Fruit fly (Drosophila melanogaster): ENCODE results near the gene scf.

Gene scf

dm6 chr3L:1313039-1313766 lies 14.7 kb downstream of the scf start, which contains the start of the genes sturkopf and Herc4 (continued):
- peak; percentile 59 for TF ChIP-seq chn (GFP tag; optimal IDR thresholded peaks at IDR 0.05)
- peak; percentile 63 for TF ChIP-seq CG11085 (GFP tag; IDR thresholded peaks at IDR 0.05)
- peak; percentile 36 for TF ChIP-seq tap (tag; optimal IDR thresholded peaks at IDR 0.05)
- peak; percentile 7; the same call in 1 of the 2 replicates for TF ChIP-seq ro (GFP tag; IDR thresholded peaks at IDR 0.05)
- TF ChIP-seq Sin3A (optimal IDR thresholded peaks at IDR 0.05), result peak; percentile 5
- peak; percentile 78 for TF ChIP-seq CG15514 (GFP tag; optimal IDR thresholded peaks at IDR 0.05)
- peak; percentile 62 for TF ChIP-seq CG9609 (GFP tag; optimal IDR thresholded peaks at IDR 0.05)
- peak; percentile 64 to 77 for TF ChIP-seq chif (GFP tag; optimal IDR thresholded peaks at IDR 0.05)
- TF ChIP-seq CG4707 (GFP tag; optimal IDR thresholded peaks at IDR 0.05), result no peak
- TF ChIP-seq croc (GFP tag; conservative IDR thresholded peaks at IDR 0.05), result no peak; the same call in 2 of the 3 replicates
- no peak for TF ChIP-seq Vsx1 (GFP tag; optimal IDR thresholded peaks at IDR 0.05)
- no peak for TF ChIP-seq amos (GFP tag; IDR thresholded peaks at IDR 0.05; ENCODE audit: partially characterized antibody)
- TF ChIP-seq gfzf (GFP tag; optimal IDR thresholded peaks at IDR 0.05), result peak; percentile 46
- no peak for TF ChIP-seq CG10565 (GFP tag; optimal IDR thresholded peaks at IDR 0.05)
- peak; percentile 84 for TF ChIP-seq jumu (GFP tag; optimal IDR thresholded peaks at IDR 0.05)

DNA sequence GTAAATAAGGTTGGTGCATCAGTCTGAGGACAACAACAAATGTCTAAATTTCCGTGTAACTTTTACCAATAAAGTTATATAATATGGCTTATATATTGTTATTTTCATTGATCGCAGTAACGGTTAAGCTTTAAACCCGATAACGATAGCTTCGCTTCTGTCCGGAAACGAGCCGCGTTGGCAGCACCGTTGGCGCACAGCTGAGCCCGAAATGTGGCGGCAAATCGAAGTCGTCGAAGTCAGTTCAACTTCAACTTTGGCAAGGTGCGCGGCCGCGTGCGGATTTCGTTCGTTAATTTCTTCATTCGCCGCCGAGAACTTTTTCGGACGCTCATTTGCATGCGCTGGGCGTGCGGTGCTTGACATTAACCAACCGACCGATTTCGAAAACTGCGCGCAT lies 19.8 kb downstream of the scf start, which contains the start of gene Myo61F:
TSS of gene Myo61F (plus strand) at position 240 of the 400 bp plus-strand sequence.
- no peak for TF ChIP-seq CG12391 (tag; optimal IDR thresholded peaks at IDR 0.05)
- TF ChIP-seq kni (GFP tag; optimal IDR thresholded peaks at IDR 0.05), result no peak
- TF ChIP-seq CG14965 (GFP tag; optimal IDR thresholded peaks at IDR 0.05; ENCODE audit: borderline replicate concordance), result no peak
- TF ChIP-seq zen2 (GFP tag; IDR thresholded peaks at IDR 0.05; ENCODE audit: partially characterized antibody), result 0 out of 3 replicates have a peak, but pooled peaks have one; percentile 7
- TF ChIP-seq Taf1 (GFP tag; IDR thresholded peaks at IDR 0.05), result no peak
- peak; percentile 48 for TF ChIP-seq hbn (GFP tag; IDR thresholded peaks at IDR 0.05; ENCODE audit: partially characterized antibody)
- TF ChIP-seq HLH4C (GFP tag; IDR thresholded peaks at IDR 0.05; ENCODE audit: partially characterized antibody), result peak; percentile 75
- no peak for TF ChIP-seq maf-S (GFP tag; optimal IDR thresholded peaks at IDR 0.05)
- no peak for TF ChIP-seq YL-1 (GFP tag; optimal IDR thresholded peaks at IDR 0.05)
- no peak for TF ChIP-seq CG33557 (GFP tag; optimal IDR thresholded peaks at IDR 0.05)
- TF ChIP-seq Bteb2 (GFP tag; optimal IDR thresholded peaks at IDR 0.05), result no peak
- TF ChIP-seq Ada2b (GFP tag; IDR thresholded peaks at IDR 0.05), result no peak
- 0 out of 3 replicates have a peak, but pooled peaks have one; percentile 12 for TF ChIP-seq Doc3 (GFP tag; IDR thresholded peaks at IDR 0.05; ENCODE audit: partially characterized antibody)
- peak; percentile 54 for TF ChIP-seq Scr (GFP tag; IDR thresholded peaks at IDR 0.05; ENCODE audit: partially characterized antibody)
- no peak for TF ChIP-seq CG42726 (GFP tag; IDR thresholded peaks at IDR 0.05; ENCODE audit: partially characterized antibody)
- TF ChIP-seq CG2712 (tag; optimal IDR thresholded peaks at IDR 0.05), result no peak
- TF ChIP-seq CG11085 (GFP tag; IDR thresholded peaks at IDR 0.05), result no peak
- TF ChIP-seq CG14860 (GFP tag; IDR thresholded peaks at IDR 0.05; ENCODE audit: partially characterized antibody), result peak; percentile 46; the same call in 1 of the 3 replicates
- peak; percentile 59 for TF ChIP-seq MBD-R2 (GFP tag; IDR thresholded peaks at IDR 0.05)
- no peak for TF ChIP-seq fd64A (GFP tag; optimal IDR thresholded peaks at IDR 0.05)
- TF ChIP-seq sisA (GFP tag; IDR thresholded peaks at IDR 0.05), result no peak
- no peak for TF ChIP-seq seq (GFP tag; IDR thresholded peaks at IDR 0.05)
- peak; percentile 21 for TF ChIP-seq BEAF-32 (GFP tag; optimal IDR thresholded peaks at IDR 0.05)
- TF ChIP-seq stc (GFP tag; IDR thresholded peaks at IDR 0.05), result no peak
- TF ChIP-seq CG6791 (GFP tag; IDR thresholded peaks at IDR 0.05; ENCODE audit: partially characterized antibody), result peak; percentile 66
- TF ChIP-seq CG15696 (tag; optimal IDR thresholded peaks at IDR 0.05), result no peak
- no peak for TF ChIP-seq jigr1 (GFP tag; IDR thresholded peaks at IDR 0.05)
- TF ChIP-seq fd96Cb (tag; optimal IDR thresholded peaks at IDR 0.05), result no peak
- no peak for TF ChIP-seq Sin3A (optimal IDR thresholded peaks at IDR 0.05)
- TF ChIP-seq sim (GFP tag; IDR thresholded peaks at IDR 0.05), result no peak
- no peak for TF ChIP-seq CG4424 (GFP tag; optimal IDR thresholded peaks at IDR 0.05)
- no peak for TF ChIP-seq vfl (GFP tag; optimal IDR thresholded peaks at IDR 0.05)
- peak; percentile 12 for TF ChIP-seq Ets97D (GFP tag; optimal IDR thresholded peaks at IDR 0.05)
- no peak for TF ChIP-seq corto (GFP tag; optimal IDR thresholded peaks at IDR 0.05)
